Fruit fly (Drosophila melanogaster): Measurements from ENCODE around the gene Mob3.

dm6 chr2L:10291276-10291675, 26.1 kb downstream of the Mob3 start:
- TF ChIP-seq Eip78C (GFP tag), result no peak
- no peak for TF ChIP-seq CG34406 (GFP tag; optimal IDR thresholded peaks at IDR 0.05)
- no peak for TF ChIP-seq CG15336 (GFP tag; IDR thresholded peaks at IDR 0.05)
